Fruit fly (Drosophila melanogaster): ENCODE data around the gene Ets96B.

Ets96B gene

dm6 chr3R:24809576-24810279 is 21.9 kb downstream of the Ets96B start (continued):
- no peak for TF ChIP-seq CG30431 (GFP tag; optimal IDR thresholded peaks at IDR 0.05)
- no peak for TF ChIP-seq Adf1 (GFP tag; IDR thresholded peaks at IDR 0.05)
- TF ChIP-seq pb (GFP tag; optimal IDR thresholded peaks at IDR 0.05): no peak
- no peak for TF ChIP-seq MBD-R2 (GFP tag; IDR thresholded peaks at IDR 0.05)
- TF ChIP-seq CG17359 (tag; optimal IDR thresholded peaks at IDR 0.05): peak; percentile 65
- peak; percentile 70 for TF ChIP-seq CG2875 (GFP tag; optimal IDR thresholded peaks at IDR 0.05)
- TF ChIP-seq Oaz (GFP tag; IDR thresholded peaks at IDR 0.05): no peak
- no peak for TF ChIP-seq yki (optimal IDR thresholded peaks at IDR 0.05)
- TF ChIP-seq Atf3 (GFP tag; optimal IDR thresholded peaks at IDR 0.05): no peak
- no peak for TF ChIP-seq CG1792 (GFP tag; optimal IDR thresholded peaks at IDR 0.05)
- TF ChIP-seq CG2116 (GFP tag; optimal IDR thresholded peaks at IDR 0.05): peak; percentile 15
- no peak for TF ChIP-seq unpg (GFP tag; optimal IDR thresholded peaks at IDR 0.05)
- TF ChIP-seq BtbVII (GFP tag; optimal IDR thresholded peaks at IDR 0.05): peak; percentile 82
- TF ChIP-seq esg (GFP tag; conservative IDR thresholded peaks at IDR 0.05): no peak
- peak; percentile 41 for TF ChIP-seq CG12236 (GFP tag; optimal IDR thresholded peaks at IDR 0.05)
- TF ChIP-seq Hr3 (GFP tag; optimal IDR thresholded peaks at IDR 0.05): no peak
- TF ChIP-seq CG11695 (GFP tag; IDR thresholded peaks at IDR 0.05): 0 out of 3 replicates have a peak, but pooled peaks have one; percentile 11
- no peak for TF ChIP-seq Scr (GFP tag; IDR thresholded peaks at IDR 0.05; ENCODE audit: partially characterized antibody)
- no peak for TF ChIP-seq CG12391 (tag; optimal IDR thresholded peaks at IDR 0.05)
- 0 out of 2 replicates have a peak, but pooled peaks have one; percentile 12 for TF ChIP-seq rib (GFP tag; IDR thresholded peaks at IDR 0.05)
- no peak for TF ChIP-seq CG6689 (GFP tag; IDR thresholded peaks at IDR 0.05)
- peak; percentile 53 for TF ChIP-seq CG2202 (tag; optimal IDR thresholded peaks at IDR 0.05)
- TF ChIP-seq CG2712 (tag; optimal IDR thresholded peaks at IDR 0.05): peak; percentile 19
- TF ChIP-seq Asciz (GFP tag; optimal IDR thresholded peaks at IDR 0.05): peak; percentile 92
- TF ChIP-seq CG15514 (GFP tag; optimal IDR thresholded peaks at IDR 0.05): peak; percentile 74
- no peak for TF ChIP-seq CG11085 (GFP tag; IDR thresholded peaks at IDR 0.05)
- no peak for TF ChIP-seq Usf (GFP tag; optimal IDR thresholded peaks at IDR 0.05)
- TF ChIP-seq caup (GFP tag; optimal IDR thresholded peaks at IDR 0.05; ENCODE audit: severe bottlenecking): peak; percentile 68
- TF ChIP-seq CG4404 (GFP tag; IDR thresholded peaks at IDR 0.05): no peak
- TF ChIP-seq HLH54F (GFP tag; optimal IDR thresholded peaks at IDR 0.05): no peak
- no peak for TF ChIP-seq Doc2 (GFP tag; IDR thresholded peaks at IDR 0.05)
- no peak for TF ChIP-seq Fer3 (tag; optimal IDR thresholded peaks at IDR 0.05)
- no peak for TF ChIP-seq Dref (GFP tag; IDR thresholded peaks at IDR 0.05)
- no peak for TF ChIP-seq CG14441 (GFP tag; IDR thresholded peaks at IDR 0.05)
- TF ChIP-seq Antp (GFP tag; optimal IDR thresholded peaks at IDR 0.05): no peak
- TF ChIP-seq gcm2 (GFP tag; optimal IDR thresholded peaks at IDR 0.05): no peak
- TF ChIP-seq Opbp (GFP tag; IDR thresholded peaks at IDR 0.05; ENCODE audit: partially characterized antibody): no peak
- TF ChIP-seq nom (GFP tag; optimal IDR thresholded peaks at IDR 0.05): no peak
- peak; percentile 9 for TF ChIP-seq CG9817 (tag; optimal IDR thresholded peaks at IDR 0.05)
- TF ChIP-seq fd3F (GFP tag; optimal IDR thresholded peaks at IDR 0.05): peak; percentile 61
- TF ChIP-seq unc-4 (GFP tag; IDR thresholded peaks at IDR 0.05; ENCODE audit: partially characterized antibody): no peak
- no peak for TF ChIP-seq dysf (GFP tag; IDR thresholded peaks at IDR 0.05)
- peak; percentile 13 for TF ChIP-seq CG10979 (tag; optimal IDR thresholded peaks at IDR 0.05)
- TF ChIP-seq so (GFP tag; IDR thresholded peaks at IDR 0.05): no peak
- TF ChIP-seq Xrp1 (GFP tag; IDR thresholded peaks at IDR 0.05): no peak; the same call in 1 of the 2 replicates
- no peak for TF ChIP-seq ara (GFP tag; IDR thresholded peaks at IDR 0.05)
- TF ChIP-seq CG3847 (GFP tag; IDR thresholded peaks at IDR 0.05): no peak
- peak; percentile 59 for TF ChIP-seq CrebB (tag; optimal IDR thresholded peaks at IDR 0.05)
- no peak for TF ChIP-seq CG11504 (tag; optimal IDR thresholded peaks at IDR 0.05)
- TF ChIP-seq z (GFP tag; IDR thresholded peaks at IDR 0.05): no peak
- no peak for TF ChIP-seq CG11456 (GFP tag; IDR thresholded peaks at IDR 0.05)
